Worm (Caenorhabditis elegans) whole organism, L3 larva: Measurements from ENCODE around the gene mam-4.

ENCODE experiments used
- R02D3.7 ChIP-seq: fragments of 150-350 bp; optimal IDR thresholded peaks from 2 replicates; lab custom pipeline; 2014; ENCODE audit warnings: missing biosample characterization, missing genetic modification characterization
- aly-2 ChIP-seq: fragments of 150-350 bp; optimal IDR thresholded peaks from 2 replicates; lab custom pipeline; 2014; ENCODE audit warnings: missing biosample characterization, missing genetic modification characterization
- ceh-16 ChIP-seq: sonication (generic microtip); optimal IDR thresholded peaks from 2 replicates; lab custom pipeline; 2017; ENCODE audit warnings: missing biosample characterization, missing genetic modification characterization
- ceh-82 ChIP-seq: fragments of 150-350 bp; optimal IDR thresholded peaks from 2 replicates; lab custom pipeline; 2014; ENCODE audit warnings: missing biosample characterization, missing genetic modification characterization
- ceh-9 ChIP-seq: sonication (generic microtip); optimal IDR thresholded peaks from 2 replicates; lab custom pipeline; 2018; ENCODE audit warnings: missing biosample characterization, missing genetic modification characterization
- daf-12 ChIP-seq: fragments of 150-350 bp; optimal IDR thresholded peaks from 2 replicates; lab custom pipeline; 2014; ENCODE audit warnings: missing biosample characterization, missing genetic modification reagents, missing genetic modification characterization
- egl-27 ChIP-seq: sonication (generic microtip); optimal IDR thresholded peaks from 4 replicates; lab custom pipeline; 2017; ENCODE audit warnings: missing biosample characterization, missing genetic modification reagents, missing genetic modification characterization
- egl-5 ChIP-seq: fragments of 150-350 bp; optimal IDR thresholded peaks from 2 replicates; lab custom pipeline; 2017; ENCODE audit warnings: missing biosample characterization, missing genetic modification reagents, missing genetic modification characterization, inconsistent platforms
- elt-1 ChIP-seq: fragments of 150-350 bp; optimal IDR thresholded peaks from 2 replicates; lab custom pipeline; 2014; ENCODE audit warnings: missing biosample characterization, missing genetic modification characterization
- elt-2 ChIP-seq: sonication (generic microtip); optimal IDR thresholded peaks from 2 replicates; lab custom pipeline; 2016; ENCODE audit warnings: missing genetic modification reagents, mild to moderate bottlenecking, missing genetic modification characterization, missing compliant biosample characterization
- eor-1 ChIP-seq, 2 experiments: fragments of 150-350 bp; optimal IDR thresholded peaks; 2 replicates each; lab custom pipeline; 2014 to 2018; ENCODE audit warnings: missing biosample characterization in 2 of 2, missing genetic modification characterization in 2 of 2
- fkh-10 ChIP-seq: sonication (generic microtip); optimal IDR thresholded peaks from 2 replicates; lab custom pipeline; 2017; ENCODE audit warnings: missing biosample characterization, missing genetic modification reagents, missing genetic modification characterization
- hmg-11 ChIP-seq: sonication (generic microtip); optimal IDR thresholded peaks from 2 replicates; lab custom pipeline; 2016; ENCODE audit warnings: missing genetic modification characterization, missing compliant biosample characterization
- lin-39 ChIP-seq: fragments of 150-350 bp; optimal IDR thresholded peaks from 2 replicates; lab custom pipeline; 2018; ENCODE audit warnings: missing biosample characterization, missing genetic modification reagents, missing genetic modification characterization
- mml-1 ChIP-seq: fragments of 150-350 bp; sonication (generic microtip); optimal IDR thresholded peaks from 3 replicates; lab custom pipeline; 2014; ENCODE audit warnings: missing biosample characterization, missing genetic modification characterization
- nfya-1 ChIP-seq: sonication (generic microtip); optimal IDR thresholded peaks from 2 replicates; lab custom pipeline; 2017; ENCODE audit warnings: missing genetic modification characterization, mild to moderate bottlenecking, missing compliant biosample characterization, antibody characterized with exemption, moderate library complexity; ENCODE audit not compliant: insufficient read depth
- nhr-23 ChIP-seq: fragments of 150-350 bp; optimal IDR thresholded peaks from 2 replicates; lab custom pipeline; 2014; ENCODE audit warnings: missing biosample characterization, missing genetic modification reagents, missing genetic modification characterization
- nhr-237 ChIP-seq: fragments of 150-350 bp; optimal IDR thresholded peaks from 2 replicates; lab custom pipeline; 2014; ENCODE audit warnings: missing biosample characterization, missing genetic modification characterization
- nhr-25 ChIP-seq: sonication (generic microtip); optimal IDR thresholded peaks from 2 replicates; lab custom pipeline; 2017; ENCODE audit warnings: missing biosample characterization, missing genetic modification characterization
- nhr-43 ChIP-seq: sonication (generic microtip); optimal IDR thresholded peaks from 2 replicates; lab custom pipeline; 2016; ENCODE audit warnings: mild to moderate bottlenecking, missing genetic modification characterization, missing compliant biosample characterization; ENCODE audit not compliant: poor library complexity, severe bottlenecking
- nhr-67 ChIP-seq: fragments of 150-350 bp; optimal IDR thresholded peaks from 2 replicates; lab custom pipeline; 2014; ENCODE audit warnings: missing biosample characterization, missing genetic modification characterization
- nhr-77 ChIP-seq: fragments of 150-350 bp; optimal IDR thresholded peaks from 2 replicates; lab custom pipeline; 2014; ENCODE audit warnings: missing biosample characterization, missing genetic modification characterization
- pha-4 ChIP-seq: fragments of 150-350 bp; optimal IDR thresholded peaks from 2 replicates; lab custom pipeline; 2014; ENCODE audit warnings: missing biosample characterization, missing genetic modification reagents, missing genetic modification characterization
- pqm-1 ChIP-seq: fragments of 150-350 bp; optimal IDR thresholded peaks from 2 replicates; lab custom pipeline; 2017; ENCODE audit warnings: missing biosample characterization, missing genetic modification characterization, inconsistent platforms
- skn-1 ChIP-seq: fragments of 150-350 bp; optimal IDR thresholded peaks from 2 replicates; lab custom pipeline; 2014; ENCODE audit warnings: missing biosample characterization, missing genetic modification characterization
- unc-39 ChIP-seq: sonication (generic microtip); optimal IDR thresholded peaks from 4 replicates; lab custom pipeline; 2017; ENCODE audit warnings: missing biosample characterization, missing genetic modification characterization
- unc-62 ChIP-seq: fragments of 150-350 bp; sonication (generic microtip); optimal IDR thresholded peaks from 4 replicates; lab custom pipeline; 2014; ENCODE audit warnings: missing biosample characterization, missing genetic modification reagents, missing genetic modification characterization
- zag-1 ChIP-seq: fragments of 150-350 bp; optimal IDR thresholded peaks from 2 replicates; lab custom pipeline; 2014; ENCODE audit warnings: missing biosample characterization, missing genetic modification characterization
- ztf-4 ChIP-seq: fragments of 150-350 bp; optimal IDR thresholded peaks from 2 replicates; lab custom pipeline; 2014; ENCODE audit warnings: missing biosample characterization, missing genetic modification characterization

The mam-4 gene

DNA sequence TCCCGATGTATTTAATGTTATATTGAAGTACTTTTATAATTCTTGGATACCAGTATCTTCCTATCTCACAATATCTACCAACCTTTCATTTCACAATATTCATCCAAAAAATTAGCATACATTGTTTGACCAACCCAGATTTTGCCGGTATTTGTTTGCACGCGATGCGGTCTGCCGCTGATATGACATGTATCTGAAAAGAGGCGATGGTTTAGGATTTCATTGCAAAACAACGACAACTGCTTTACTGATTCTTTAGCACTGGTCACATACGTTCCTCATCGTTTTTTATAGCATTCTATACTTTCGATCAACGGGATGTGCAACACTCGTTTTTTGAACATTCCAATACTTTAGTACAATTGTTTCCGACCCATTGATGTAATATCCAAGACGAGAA, at the start of gene mam-4:
Gene mam-4 (plus strand): TSS at position 301 of the 400 bp plus-strand sequence.
- no peak for TF ChIP-seq nhr-67 (tag; lab: Kevin White, UChicago)
- no peak for TF ChIP-seq unc-39 (tag; lab: Kevin White, UChicago)
- TF ChIP-seq egl-27 = no peak
- TF ChIP-seq egl-5 = no peak
- no peak for TF ChIP-seq ceh-82 (tag; lab: Kevin White, UChicago)
- no peak for TF ChIP-seq R02D3.7
- no peak for TF ChIP-seq ceh-16 (tag; lab: Kevin White, UChicago)
- no peak for TF ChIP-seq eor-1 (tag; optimal IDR thresholded peaks at IDR 0.05; lab: Kevin White, UChicago)
- no peak for TF ChIP-seq pha-4 (tag; lab: Kevin White, UChicago)
- no peak for TF ChIP-seq fkh-10
- no peak for TF ChIP-seq mml-1 (tag; lab: Kevin White, UChicago)
- TF ChIP-seq nhr-23 = no peak
- TF ChIP-seq unc-62 = no peak

DNA sequence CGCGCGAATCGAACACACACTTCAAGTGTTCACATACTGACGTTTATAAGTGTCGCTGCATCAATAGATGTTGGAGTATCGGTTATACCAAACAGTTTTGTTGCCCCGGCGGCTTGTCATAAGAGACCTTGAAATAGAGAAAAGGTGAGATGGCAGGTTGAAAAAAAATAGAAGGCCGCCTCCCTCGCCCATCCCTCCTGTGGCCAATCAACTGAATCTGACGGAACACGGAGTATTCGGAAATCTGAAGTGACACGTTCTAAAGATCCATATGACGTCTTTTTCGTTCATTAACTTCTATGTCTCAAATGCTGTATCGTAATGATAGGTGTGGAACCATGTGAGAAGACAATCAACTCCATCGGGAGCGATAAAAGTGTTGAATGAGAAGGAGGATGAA, 48.4 kb upstream of the mam-4 start:
- TF ChIP-seq zag-1 (tag; lab: Kevin White, UChicago) (no peak), nhr-23 (no peak), ztf-4 (tag; lab: Kevin White, UChicago) (no peak), unc-39 (tag; lab: Kevin White, UChicago) (no peak), nhr-237 (tag; lab: Kevin White, UChicago) (no peak), nhr-25 (tag; lab: Kevin White, UChicago) (peak; percentile 36), aly-2 (tag; lab: Kevin White, UChicago) (no peak), elt-1 (tag; lab: Kevin White, UChicago) (no peak), nhr-43 (tag; lab: Kevin White, UChicago) (peak; percentile 14), nhr-77 (no peak)

DNA sequence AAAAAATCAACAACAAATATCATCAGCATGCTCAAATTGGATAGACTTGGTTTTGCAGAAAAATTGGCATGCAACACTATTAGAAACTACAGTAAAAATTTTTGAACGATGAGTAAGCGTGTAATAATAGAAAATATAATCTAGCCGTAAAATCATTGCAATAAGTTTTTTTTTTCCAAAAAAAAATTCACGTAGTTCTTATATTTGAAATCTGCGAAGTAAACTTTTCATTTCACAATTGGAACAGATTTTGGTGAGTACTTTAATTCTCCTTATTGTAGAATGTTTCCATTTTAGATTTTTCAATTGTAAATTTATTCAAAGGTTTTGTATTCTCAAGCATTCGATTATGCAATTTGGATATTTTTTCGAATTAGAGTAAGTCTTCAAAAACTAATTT, 47.6 kb upstream of the mam-4 start, which contains the start of gene K10D6.3:
Gene K10D6.3 (plus strand): TSS at position 301 of the 400 bp plus-strand sequence.
- no peak for TF ChIP-seq nfya-1 (tag; lab: Kevin White, UChicago)
- TF ChIP-seq pqm-1 (tag; lab: Kevin White, UChicago) = no peak
- TF ChIP-seq aly-2 (tag; lab: Kevin White, UChicago) = no peak
- no peak for TF ChIP-seq lin-39 (tag; lab: Kevin White, UChicago)
- TF ChIP-seq daf-12 (tag; lab: Kevin White, UChicago) = no peak
- no peak for TF ChIP-seq nhr-77
- TF ChIP-seq ceh-9 (tag; lab: Kevin White, UChicago) = no peak

DNA sequence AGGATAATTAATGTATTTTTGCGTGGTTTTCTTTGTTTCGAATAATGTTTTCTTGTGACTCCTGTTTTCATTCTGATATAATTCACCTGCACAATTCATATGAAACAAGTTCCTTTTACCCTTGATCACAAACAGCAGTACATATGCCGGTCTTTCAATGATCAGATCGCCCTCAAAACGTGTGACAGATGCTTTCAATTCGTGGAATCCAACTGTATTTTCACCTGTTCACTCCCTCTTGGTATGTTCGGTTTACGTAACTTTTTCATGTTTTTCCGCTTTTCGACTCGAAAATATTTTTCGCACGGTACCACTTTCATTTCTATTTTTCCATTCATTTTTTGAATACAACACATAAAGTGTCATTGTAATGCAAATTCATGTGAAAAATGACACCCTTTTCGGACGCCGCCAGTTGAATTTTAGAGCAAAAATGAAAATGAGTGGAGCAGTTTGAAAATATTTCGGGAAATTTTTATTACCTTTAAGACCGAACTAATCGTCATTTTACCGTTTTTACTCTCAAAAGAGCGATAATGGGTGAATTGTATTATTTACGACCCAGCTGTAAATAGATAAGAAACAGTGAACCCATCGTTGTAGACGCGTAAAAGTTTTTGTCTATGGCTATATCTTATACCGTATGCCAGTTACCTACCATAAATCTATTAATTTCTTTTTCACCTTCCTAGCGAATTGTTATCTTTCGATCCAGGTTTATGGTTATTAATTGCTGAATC, 46.0 kb upstream of the mam-4 start, which contains the start of gene K10D6.4:
Gene K10D6.4 (plus strand): TSS at position 100 of the 740 bp plus-strand sequence.
- peak; percentile 75 for TF ChIP-seq elt-2 (tag; lab: Kevin White, UChicago)
- TF ChIP-seq skn-1 (tag; lab: Kevin White, UChicago) = no peak
- peak; percentile 13 for TF ChIP-seq pqm-1 (tag; lab: Kevin White, UChicago)
- TF ChIP-seq, all 47 proteins: peak for 2

DNA sequence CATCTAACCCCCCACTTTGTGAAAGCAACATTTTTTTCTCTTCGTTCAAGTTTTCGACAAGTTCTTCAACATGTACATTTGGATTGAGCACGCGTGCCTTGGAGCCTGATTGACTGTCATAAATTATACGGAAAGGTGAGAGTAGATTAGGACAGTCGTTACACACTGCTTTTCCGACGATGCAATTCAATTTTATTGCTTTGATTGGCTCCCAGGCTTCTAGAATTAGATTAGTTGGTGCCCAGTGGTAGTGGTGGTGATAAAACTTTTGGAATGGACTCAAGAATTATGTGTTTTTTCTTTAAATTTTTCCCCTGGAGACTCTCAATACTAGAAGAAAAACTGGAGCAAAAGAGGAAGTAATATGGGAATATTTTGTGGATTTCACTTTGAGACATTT, 43.5 kb upstream of the mam-4 start:
- no peak for TF ChIP-seq pqm-1 (tag; lab: Kevin White, UChicago)
- peak; percentile 91 for TF ChIP-seq egl-5

DNA sequence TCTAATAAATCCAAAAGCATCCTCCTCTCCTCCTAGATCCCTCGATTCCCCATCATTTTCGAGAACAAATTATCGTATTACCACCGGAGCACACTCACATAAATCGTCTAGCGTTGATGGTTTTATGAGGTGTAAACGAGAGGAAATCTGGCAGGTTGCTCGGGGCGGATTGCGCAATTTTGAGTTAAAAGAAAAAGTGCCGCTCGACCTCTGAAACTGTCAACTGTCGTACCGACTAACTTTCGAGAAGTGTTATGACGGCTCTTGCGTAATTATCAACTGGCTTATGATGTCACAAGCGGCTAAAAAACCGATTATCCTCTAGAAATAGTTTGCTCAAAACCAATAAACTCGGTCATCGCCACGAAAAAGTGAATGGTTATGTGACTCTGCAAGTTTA, 41.5 kb upstream of the mam-4 start:
- TF ChIP-seq ceh-82 (tag; lab: Kevin White, UChicago) (no peak), hmg-11 (no peak)
- TF ChIP-seq, all 47 proteins: peak for 0
